Fruit fly (Drosophila melanogaster) whole organism, embryonic: Measurements from ENCODE around the gene CG6527.

Source experiments
- B-H1 ChIP-seq: fragments of 200-800 bp; sonication (Bioruptor generic); IDR thresholded peaks from 3 replicates; pipeline ENCODE4 v1.3.6; 2022; ENCODE audit warnings: missing biosample characterization, missing genetic modification characterization
- CG10321 ChIP-seq: fragments of 200-800 bp; sonication (Bioruptor generic); IDR thresholded peaks from 2 replicates; pipeline ENCODE4 v1.3.6; 2022; ENCODE audit warnings: missing biosample characterization, missing genetic modification characterization
- CG10462 ChIP-seq: fragments of 200-800 bp; sonication (Bioruptor generic); optimal IDR thresholded peaks from 2 replicates; lab custom pipeline; 2016; ENCODE audit warnings: missing biosample characterization, missing genetic modification characterization
- CG11504 ChIP-seq: fragments of 200-800 bp; sonication (Bioruptor generic); optimal IDR thresholded peaks from 3 replicates; lab custom pipeline; 2019; ENCODE audit warnings: missing biosample characterization, mild to moderate bottlenecking, missing genetic modification characterization, moderate library complexity
- CG11560 ChIP-seq: fragments of 200-800 bp; sonication (Bioruptor generic); IDR thresholded peaks from 3 replicates; pipeline ENCODE4 v1.3.6; 2022; ENCODE audit warnings: missing biosample characterization, missing genetic modification characterization
- CG12744 ChIP-seq: fragments of 200-800 bp; sonication (Bioruptor generic); optimal IDR thresholded peaks from 2 replicates; lab custom pipeline; 2016; ENCODE audit warnings: missing biosample characterization, missing genetic modification characterization
- CG16779 ChIP-seq: fragments of 200-800 bp; sonication (Bioruptor generic); IDR thresholded peaks from 2 replicates; pipeline ENCODE4 v1.3.6; 2022; ENCODE audit warnings: missing biosample characterization, missing genetic modification characterization
- CG18262 ChIP-seq: fragments of 200-800 bp; optimal IDR thresholded peaks from 3 replicates; lab custom pipeline; 2019; ENCODE audit warnings: missing biosample characterization, mild to moderate bottlenecking, missing genetic modification characterization, moderate library complexity
- CG18599 ChIP-seq: fragments of 200-800 bp; sonication (Bioruptor generic); optimal IDR thresholded peaks from 3 replicates; lab custom pipeline; 2017; ENCODE audit warnings: missing biosample characterization, missing genetic modification characterization, mild to moderate bottlenecking, moderate library complexity, missing genetic modification reagents
- CG31224 ChIP-seq: fragments of 200-800 bp; sonication (Bioruptor generic); IDR thresholded peaks from 2 replicates; pipeline ENCODE4 v1.3.6; 2022; ENCODE audit warnings: missing biosample characterization, missing genetic modification characterization
- CG7271 ChIP-seq: fragments of 200-800 bp; sonication (Bioruptor generic); optimal IDR thresholded peaks from 2 replicates; lab custom pipeline; 2018; ENCODE audit warnings: missing biosample characterization, mild to moderate bottlenecking, missing genetic modification characterization, moderate library complexity
- CG7372 ChIP-seq: fragments of 200-800 bp; sonication (Bioruptor generic); IDR thresholded peaks from 2 replicates; pipeline ENCODE4 v1.3.6; 2022; ENCODE audit warnings: missing biosample characterization, missing genetic modification characterization
- CG7786 ChIP-seq: fragments of 200-800 bp; sonication (Bioruptor generic); optimal IDR thresholded peaks from 2 replicates; lab custom pipeline; 2016; ENCODE audit warnings: missing biosample characterization, missing genetic modification characterization
- CG9215 ChIP-seq: fragments of 200-800 bp; sonication (Bioruptor generic); IDR thresholded peaks from 2 replicates; pipeline ENCODE4 v1.3.6; 2022; ENCODE audit warnings: missing biosample characterization, missing genetic modification characterization
- CG9727 ChIP-seq: fragments of 200-800 bp; sonication (Bioruptor generic); optimal IDR thresholded peaks from 3 replicates; lab custom pipeline; 2017; ENCODE audit warnings: missing biosample characterization, mild to moderate bottlenecking, missing genetic modification characterization
- Dek ChIP-seq: fragments of 200-800 bp; sonication (Bioruptor generic); optimal IDR thresholded peaks from 3 replicates; lab custom pipeline; 2019; ENCODE audit warnings: missing biosample characterization, mild to moderate bottlenecking, missing genetic modification characterization, moderate library complexity
- HLH54F ChIP-seq: fragments of 200-800 bp; sonication (Bioruptor generic); optimal IDR thresholded peaks from 3 replicates; lab custom pipeline; 2016; ENCODE audit warnings: missing biosample characterization, missing genetic modification characterization
- Hand ChIP-seq: fragments of 200-800 bp; sonication (Bioruptor generic); optimal IDR thresholded peaks from 2 replicates; lab custom pipeline; 2017; ENCODE audit warnings: mild to moderate bottlenecking, missing biosample characterization, missing genetic modification reagents, missing genetic modification characterization
- Hr39 ChIP-seq: fragments of >200 bp; optimal IDR thresholded peaks from 2 replicates; lab custom pipeline; 2017
- Hr51 ChIP-seq, 2 experiments: fragments of 200-800 bp; sonication (Bioruptor generic); optimal IDR thresholded peaks; 2 replicates in 1 of 2; 3 replicates in 1 of 2; lab custom pipeline; 2016 to 2018; ENCODE audit warnings: missing biosample characterization in 2 of 2, missing genetic modification characterization in 2 of 2, mild to moderate bottlenecking in 1 of 2, moderate library complexity in 1 of 2
- Oli ChIP-seq: fragments of 200-800 bp; sonication (Bioruptor generic); optimal IDR thresholded peaks from 2 replicates; lab custom pipeline; 2018; ENCODE audit warnings: missing biosample characterization, mild to moderate bottlenecking, missing genetic modification characterization, moderate library complexity
- Rfx ChIP-seq: fragments of 200-800 bp; sonication (Bioruptor generic); IDR thresholded peaks from 2 replicates; pipeline ENCODE4 v1.3.6; 2022; ENCODE audit warnings: missing biosample characterization, missing genetic modification characterization
- Sox100B ChIP-seq: fragments of 200-800 bp; sonication (Bioruptor generic); optimal IDR thresholded peaks from 3 replicates; lab custom pipeline; 2018; ENCODE audit warnings: missing biosample characterization, mild to moderate bottlenecking, missing genetic modification characterization
- Sry-β ChIP-seq: fragments of 200-800 bp; sonication (Bioruptor generic); optimal IDR thresholded peaks from 2 replicates; lab custom pipeline; 2018; ENCODE audit warnings: missing biosample characterization, mild to moderate bottlenecking, missing genetic modification characterization, moderate library complexity
- TFAM ChIP-seq: fragments of 200-800 bp; sonication (Bioruptor generic); optimal IDR thresholded peaks from 2 replicates; lab custom pipeline; 2017; ENCODE audit warnings: missing biosample characterization, missing genetic modification characterization, inconsistent platforms
- Xrp1 ChIP-seq: fragments of 200-800 bp; sonication (Bioruptor generic); IDR thresholded peaks from 2 replicates; pipeline ENCODE4 v1.3.6; 2022; ENCODE audit warnings: missing biosample characterization, missing genetic modification characterization
- abd-A ChIP-seq: fragments of 200-800 bp; sonication (Bioruptor generic); optimal IDR thresholded peaks from 3 replicates; lab custom pipeline; 2019; ENCODE audit warnings: missing biosample characterization, mild to moderate bottlenecking, missing genetic modification characterization, moderate library complexity
- croc ChIP-seq: fragments of 200-800 bp; sonication (Bioruptor generic); conservative IDR thresholded peaks from 3 replicates; pipeline ENCODE4 v1.3.6; 2022; ENCODE audit warnings: missing biosample characterization, missing genetic modification characterization
- disco-r ChIP-seq: fragments of 200-800 bp; sonication (Bioruptor generic); optimal IDR thresholded peaks from 2 replicates; lab custom pipeline; 2016; ENCODE audit warnings: missing biosample characterization, missing genetic modification characterization
- dmrt99B ChIP-seq: fragments of 200-800 bp; sonication (Bioruptor generic); optimal IDR thresholded peaks from 2 replicates; lab custom pipeline; 2018; ENCODE audit warnings: missing biosample characterization, mild to moderate bottlenecking, missing genetic modification characterization, moderate library complexity
- dpn ChIP-seq, 2 experiments: fragments of 200-800 bp; sonication (Bioruptor generic); optimal IDR thresholded peaks; 3 replicates each; lab custom pipeline; 2016; ENCODE audit warnings: missing biosample characterization in 2 of 2, missing genetic modification characterization in 2 of 2
- ems ChIP-seq: fragments of 200-800 bp; sonication (Bioruptor generic); optimal IDR thresholded peaks from 3 replicates; lab custom pipeline; 2016; ENCODE audit warnings: missing biosample characterization, missing genetic modification characterization
- gem ChIP-seq: fragments of 200-800 bp; sonication (Bioruptor generic); optimal IDR thresholded peaks from 2 replicates; lab custom pipeline; 2019; ENCODE audit warnings: missing biosample characterization, mild to moderate bottlenecking, missing genetic modification characterization, moderate library complexity
- grau ChIP-seq: fragments of 200-800 bp; optimal IDR thresholded peaks from 3 replicates; lab custom pipeline; 2019; ENCODE audit warnings: missing biosample characterization, mild to moderate bottlenecking, missing genetic modification characterization, moderate library complexity
- h ChIP-seq: fragments of >200 bp; optimal IDR thresholded peaks from 2 replicates; lab custom pipeline; 2017
- ind ChIP-seq: fragments of 200-800 bp; sonication (Bioruptor generic); optimal IDR thresholded peaks from 3 replicates; lab custom pipeline; 2016; ENCODE audit warnings: missing biosample characterization, missing genetic modification characterization
- jing ChIP-seq: fragments of 200-800 bp; sonication (Bioruptor generic); optimal IDR thresholded peaks from 2 replicates; lab custom pipeline; 2018; ENCODE audit warnings: missing biosample characterization, mild to moderate bottlenecking, missing genetic modification characterization
- kni ChIP-seq: fragments of 200-800 bp; sonication (Bioruptor generic); optimal IDR thresholded peaks from 3 replicates; lab custom pipeline; 2017; ENCODE audit warnings: mild to moderate bottlenecking, missing biosample characterization, missing genetic modification reagents, missing genetic modification characterization
- lov ChIP-seq, 2 experiments: fragments of 200-800 bp in 1 of 2; fragments of >200 bp in 1 of 2; sonication (Bioruptor generic) in 1 of 2; IDR thresholded peaks in 1 of 2; optimal IDR thresholded peaks in 1 of 2; 2 replicates in 1 of 2; 3 replicates in 1 of 2; pipeline versions ENCODE4 v1.3.6 to Lab custom; 2017 to 2022; ENCODE audit warnings: missing biosample characterization in 1 of 2, missing genetic modification characterization in 1 of 2
- mld ChIP-seq: fragments of 200-800 bp; sonication (Bioruptor generic); IDR thresholded peaks from 3 replicates; pipeline ENCODE4 v1.3.6; 2022; ENCODE audit warnings: missing biosample characterization, missing genetic modification characterization; ENCODE audit not compliant: partially characterized antibody
- pnt ChIP-seq: fragments of 200-800 bp; sonication (Bioruptor generic); optimal IDR thresholded peaks from 3 replicates; lab custom pipeline; 2016; ENCODE audit warnings: missing biosample characterization, missing genetic modification characterization
- row ChIP-seq: fragments of 200-800 bp; sonication (Bioruptor generic); IDR thresholded peaks from 3 replicates; pipeline ENCODE4 v1.3.6; 2022; ENCODE audit warnings: missing biosample characterization, missing genetic modification characterization
- shn ChIP-seq: fragments of 200-800 bp; sonication (Bioruptor generic); optimal IDR thresholded peaks from 3 replicates; lab custom pipeline; 2016; ENCODE audit warnings: missing biosample characterization, missing genetic modification characterization
- slbo ChIP-seq: fragments of 200-800 bp; sonication (Bioruptor generic); IDR thresholded peaks from 2 replicates; pipeline ENCODE4 v1.3.6; 2022; ENCODE audit warnings: missing biosample characterization, missing genetic modification characterization
- sna ChIP-seq: fragments of 200-800 bp; sonication (Bioruptor generic); IDR thresholded peaks from 2 replicates; pipeline ENCODE4 v1.3.6; 2022; ENCODE audit warnings: missing biosample characterization, missing genetic modification characterization; ENCODE audit not compliant: partially characterized antibody
- ssp ChIP-seq: fragments of 200-800 bp; sonication (Bioruptor generic); IDR thresholded peaks from 2 replicates; pipeline ENCODE4 v1.3.6; 2022; ENCODE audit warnings: missing biosample characterization, missing genetic modification characterization
- vvl ChIP-seq: fragments of 200-800 bp; sonication (Bioruptor generic); IDR thresholded peaks from 2 replicates; pipeline ENCODE4 v1.3.6; 2022; ENCODE audit warnings: missing biosample characterization, missing genetic modification characterization
- wdn ChIP-seq: fragments of 200-800 bp; sonication (Bioruptor generic); IDR thresholded peaks from 2 replicates; pipeline ENCODE4 v1.3.6; 2022; ENCODE audit warnings: missing biosample characterization, missing genetic modification characterization
- wor ChIP-seq: fragments of 200-800 bp; sonication (Bioruptor generic); IDR thresholded peaks from 2 replicates; pipeline ENCODE4 v1.3.6; 2022; ENCODE audit warnings: missing biosample characterization, missing genetic modification characterization
- zf30C ChIP-seq: fragments of 200-800 bp; sonication (Bioruptor generic); optimal IDR thresholded peaks from 3 replicates; lab custom pipeline; 2018; ENCODE audit warnings: missing biosample characterization, mild to moderate bottlenecking, missing genetic modification characterization

Gene CG6527

DNA sequence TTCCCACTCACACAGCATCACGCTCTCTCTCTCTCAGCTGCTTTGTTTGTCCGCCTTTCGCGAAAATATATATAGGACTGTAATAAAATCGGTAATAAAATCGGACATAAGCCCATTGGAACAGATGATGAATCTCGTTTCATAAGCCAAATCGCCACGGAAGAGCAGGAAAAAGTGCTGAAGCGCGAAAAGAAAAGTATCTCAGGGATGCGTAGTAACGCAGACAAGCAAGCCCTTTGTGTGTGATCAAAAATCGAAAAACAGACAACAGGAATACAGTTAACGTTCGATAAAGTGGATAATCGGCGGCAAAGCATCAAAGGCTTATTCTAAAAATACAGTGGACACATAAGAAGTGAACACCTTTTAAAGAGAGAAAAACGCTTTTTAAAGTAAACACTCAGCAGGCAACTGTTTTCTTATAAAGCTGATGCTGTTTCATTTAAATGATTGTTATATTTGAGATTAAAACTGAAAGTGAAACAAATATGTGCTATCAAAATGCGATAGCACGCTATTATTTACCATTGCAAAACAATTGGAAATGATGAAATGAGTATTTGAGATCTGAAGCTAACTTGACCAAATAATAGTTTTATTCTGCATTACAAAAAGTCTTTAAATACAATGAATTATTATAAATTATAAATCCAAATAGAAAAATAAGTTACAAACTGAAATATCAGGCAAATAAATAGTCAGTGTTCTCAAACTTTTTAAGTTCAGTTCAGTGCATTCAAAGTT, 42.0 kb downstream of the CG6527 start (continued):
- TF ChIP-seq zf30C (GFP tag; lab: Kevin White, UChicago) (no peak), CG9215 (GFP tag; lab: Robert Waterston, UW) (0 out of 2 replicates have a peak, but pooled peaks have one; percentile 17), disco-r (GFP tag; lab: Kevin White, UChicago) (no peak), Dek (tag; lab: Kevin White, UChicago) (no peak), vvl (GFP tag; lab: Robert Waterston, UW) (no peak), CG11560 (tag; lab: Robert Waterston, UW) (no peak), dpn (GFP tag; optimal IDR thresholded peaks at IDR 0.05; lab: Kevin White, UChicago) (no peak), CG11504 (peak; percentile 18), wor (GFP tag; lab: Robert Waterston, UW) (no peak), h (lab: Kevin White, UChicago) (no peak), pnt (no peak), abd-A (tag; lab: Kevin White, UChicago) (no peak), CG31224 (GFP tag; lab: Robert Waterston, UW) (no peak), CG16779 (GFP tag; lab: Robert Waterston, UW) (0 out of 2 replicates have a peak, but pooled peaks have one; percentile 6), shn (GFP tag; lab: Kevin White, UChicago) (no peak), ind (peak; percentile 8), HLH54F (no peak), CG18262 (peak; percentile 24), mld (GFP tag; lab: Robert Waterston, UW) (no peak), slbo (GFP tag; lab: Robert Waterston, UW) (peak; percentile 45; the same call in 1 of the 2 replicates), jing (GFP tag; lab: Kevin White, UChicago) (no peak), CG7271 (no peak), Hr51 (GFP tag; optimal IDR thresholded peaks at IDR 0.05; lab: Kevin White, UChicago) (peak in 1 of 2 experiments; percentile 17), Xrp1 (GFP tag; lab: Robert Waterston, UW) (0 out of 2 replicates have a peak, but pooled peaks have one; percentile 29), wdn (no peak), sna (GFP tag; lab: Robert Waterston, UW) (no peak), CG10321 (GFP tag; lab: Robert Waterston, UW) (no peak), TFAM (GFP tag; lab: Kevin White, UChicago) (no peak), Hand (GFP tag; lab: Kevin White, UChicago) (no peak), Hr39 (lab: Kevin White, UChicago) (no peak), grau (tag; lab: Kevin White, UChicago) (peak; percentile 87), CG12744 (GFP tag; lab: Kevin White, UChicago) (no peak), gem (peak; percentile 31), kni (GFP tag; lab: Kevin White, UChicago) (no peak), CG10462 (GFP tag; lab: Kevin White, UChicago) (no peak), croc (no peak), CG18599 (GFP tag; lab: Kevin White, UChicago) (peak; percentile 6), ssp (no peak), dmrt99B (tag; lab: Kevin White, UChicago) (peak; percentile 14), lov (optimal IDR thresholded peaks at IDR 0.05; lab: Kevin White, UChicago) (no peak), lov (GFP tag; IDR thresholded peaks at IDR 0.05; lab: Robert Waterston, UW) (no peak), ems (GFP tag; lab: Kevin White, UChicago) (no peak), CG9727 (GFP tag; lab: Kevin White, UChicago) (peak; percentile 53), CG7372 (GFP tag; lab: Robert Waterston, UW) (no peak), Oli (no peak), Sox100B (peak; percentile 8), Rfx (GFP tag; lab: Robert Waterston, UW) (no peak), row (GFP tag; lab: Robert Waterston, UW) (peak; percentile 65), CG7786 (GFP tag; lab: Kevin White, UChicago) (no peak), Sry-β (no peak), B-H1 (GFP tag; lab: Robert Waterston, UW) (no peak)
